Worm (Caenorhabditis elegans) whole organism, L2 larva: ENCODE data around the gene F10E9.4.

ENCODE experiments used
- C34F6.9 ChIP-seq: fragments of 150-350 bp; optimal IDR thresholded peaks from 2 replicates; lab custom pipeline; 2014; ENCODE audit warnings: missing biosample characterization, missing genetic modification characterization
- F13H6.1 ChIP-seq: sonication (generic microtip); optimal IDR thresholded peaks from 2 replicates; lab custom pipeline; 2016; ENCODE audit warnings: missing genetic modification characterization, missing compliant biosample characterization
- ZK546.5 ChIP-seq: sonication (generic microtip); optimal IDR thresholded peaks from 2 replicates; lab custom pipeline; 2017; ENCODE audit warnings: missing biosample characterization, missing genetic modification characterization
- aly-2 ChIP-seq: fragments of 150-350 bp; optimal IDR thresholded peaks from 2 replicates; lab custom pipeline; 2014; ENCODE audit warnings: missing biosample characterization, missing genetic modification characterization
- ama-1 ChIP-seq: fragments of 150-350 bp; optimal IDR thresholded peaks from 2 replicates; lab custom pipeline; 2018; ENCODE audit warnings: inconsistent platforms
- elt-1 ChIP-seq: fragments of 150-350 bp; optimal IDR thresholded peaks from 2 replicates; lab custom pipeline; 2014; ENCODE audit warnings: missing biosample characterization, missing genetic modification characterization
- lin-39 ChIP-seq: fragments of 150-350 bp; optimal IDR thresholded peaks from 2 replicates; lab custom pipeline; 2014; ENCODE audit warnings: missing biosample characterization, missing genetic modification reagents, missing genetic modification characterization
- nhr-237 ChIP-seq: fragments of 150-350 bp; optimal IDR thresholded peaks from 2 replicates; lab custom pipeline; 2014; ENCODE audit warnings: missing biosample characterization, missing genetic modification characterization
- nhr-77 ChIP-seq: fragments of 150-350 bp; optimal IDR thresholded peaks from 2 replicates; lab custom pipeline; 2014; ENCODE audit warnings: missing biosample characterization, missing genetic modification characterization
- unc-39 ChIP-seq: fragments of 150-350 bp; optimal IDR thresholded peaks from 2 replicates; lab custom pipeline; 2014; ENCODE audit warnings: missing biosample characterization, missing genetic modification characterization
- zag-1 ChIP-seq: fragments of 150-350 bp; optimal IDR thresholded peaks from 2 replicates; lab custom pipeline; 2014; ENCODE audit warnings: missing biosample characterization, missing genetic modification characterization
- ztf-11 ChIP-seq: sonication (generic microtip); optimal IDR thresholded peaks from 2 replicates; lab custom pipeline; 2017; ENCODE audit warnings: missing biosample characterization, missing genetic modification characterization

DNA sequence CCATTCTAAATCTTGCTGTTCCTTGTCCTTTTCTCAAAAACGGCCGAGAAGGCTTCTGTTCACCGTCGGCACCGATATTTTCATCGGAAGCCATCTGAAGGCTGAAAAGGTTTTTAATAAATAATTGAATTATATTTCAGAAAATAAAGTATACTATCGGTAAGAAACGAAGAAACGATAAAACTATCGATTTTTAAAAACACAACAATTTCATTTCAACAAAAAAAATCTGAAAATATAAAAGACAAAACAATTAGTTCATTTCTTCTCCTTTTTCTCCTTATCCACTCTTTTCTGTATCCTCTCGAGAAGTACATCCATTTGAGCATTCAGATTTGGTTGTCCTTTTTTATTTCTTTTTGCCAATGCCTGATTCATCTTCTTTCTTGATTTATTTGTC, 10.2 kb downstream of the F10E9.4 start, which contains the start of gene sas-4:
- TF ChIP-seq unc-39: no peak
- TF ChIP-seq ama-1: no peak
- TF ChIP-seq nhr-237 (tag; lab: Kevin White, UChicago): no peak
- TF ChIP-seq elt-1 (tag; lab: Kevin White, UChicago): no peak
- no peak for TF ChIP-seq nhr-77 (tag; lab: Kevin White, UChicago)
- no peak for TF ChIP-seq F13H6.1 (tag; lab: Kevin White, UChicago)
- TF ChIP-seq ztf-11: no peak
- no peak for TF ChIP-seq ZK546.5 (tag; lab: Kevin White, UChicago)
- no peak for TF ChIP-seq zag-1 (tag; lab: Kevin White, UChicago)
- TF ChIP-seq lin-39 (tag; lab: Kevin White, UChicago): no peak
- TF ChIP-seq aly-2 (tag; lab: Kevin White, UChicago): no peak
- no peak for TF ChIP-seq C34F6.9 (tag; lab: Kevin White, UChicago)
